Worm (Caenorhabditis elegans): ENCODE measurements around the gene col-92.

col-92 gene

DNA sequence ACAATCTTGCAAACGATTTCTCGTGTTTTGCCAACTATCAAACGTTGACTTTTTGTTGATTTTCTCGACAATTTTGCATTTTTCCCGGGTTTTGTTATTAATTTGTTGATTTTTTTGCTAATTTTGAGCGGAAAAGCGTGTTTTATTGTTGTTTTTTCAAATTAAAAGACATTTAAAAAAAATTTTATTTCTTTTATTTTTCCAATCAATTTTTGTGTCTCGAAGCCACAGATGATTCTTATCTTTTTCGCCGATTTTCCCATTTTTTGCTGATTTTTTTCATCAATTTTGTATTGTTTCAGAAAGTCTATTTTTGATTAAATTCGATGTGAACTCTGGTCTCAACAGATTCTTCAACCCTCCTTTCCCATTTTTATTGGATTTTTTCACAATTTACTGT is 47.1 kb downstream of the col-92 start, which contains the start of gene rle-1:
TSS of gene rle-1 (plus strand) at position 301 of the 400 bp plus-strand sequence.
- TF ChIP-seq ama-1 (optimal IDR thresholded peaks at IDR 0.05) (no peak), nhr-28 (tag; optimal IDR thresholded peaks at IDR 0.05) (no peak), skn-1 (tag; optimal IDR thresholded peaks at IDR 0.05) (no peak)

DNA sequence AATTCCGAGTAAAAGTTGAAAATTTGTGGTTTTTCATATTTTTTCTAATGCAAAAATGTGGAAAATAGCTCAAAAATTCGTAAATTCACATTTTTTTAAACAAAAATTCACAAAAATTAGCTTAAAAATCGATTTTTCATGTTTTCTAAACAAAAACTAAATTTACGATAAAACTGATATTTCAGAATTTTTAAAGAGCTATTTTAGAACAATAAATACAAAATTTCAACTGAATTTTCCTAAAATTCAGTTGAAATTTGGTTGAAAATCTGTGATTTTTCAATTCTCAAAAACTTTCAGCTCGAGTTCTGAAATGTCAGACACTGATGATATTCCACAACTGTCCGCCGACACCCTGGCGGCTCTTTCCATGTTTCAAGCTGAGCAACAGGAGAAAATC is 49.7 kb downstream of the col-92 start, which contains the start of gene M142.8:
TSS of gene M142.8 (plus strand) at position 301 of the 400 bp plus-strand sequence.
- TF ChIP-seq ceh-9 (tag; optimal IDR thresholded peaks at IDR 0.05) (no peak), ztf-11 (tag; optimal IDR thresholded peaks at IDR 0.05) (no peak), sea-2 (GFP tag; optimal IDR thresholded peaks at IDR 0.05) (no peak), egl-5 (tag; optimal IDR thresholded peaks at IDR 0.05) (no peak)

Data from whole organism, L3 larva.